Worm (Caenorhabditis elegans) whole organism, L4 larva: ENCODE measurements around the gene T28F3.9.
A peak's percentile ranks its signal among the peaks of the same experiment; 100 is the strongest.

ENCODE experiments used
- R02D3.7 ChIP-seq: fragments of 150-350 bp; sonication (generic microtip); optimal IDR thresholded peaks from 3 replicates; lab custom pipeline; 2014; ENCODE audit warnings: missing biosample characterization, missing genetic modification characterization
- T26A8.4 ChIP-seq: fragments of 200-800 bp; sonication (Bioruptor generic); IDR thresholded peaks from 2 replicates; pipeline ENCODE4 v1.3.6; 2022; ENCODE audit warnings: missing genetic modification characterization, missing compliant biosample characterization
- aha-1 ChIP-seq: fragments of 150-350 bp; peaks from one replicate; lab custom pipeline; 2014; ENCODE audit warnings: missing biosample characterization, missing genetic modification characterization
- aly-2 ChIP-seq: sonication (generic microtip); optimal IDR thresholded peaks from 2 replicates; lab custom pipeline; 2018; ENCODE audit warnings: missing biosample characterization, missing genetic modification characterization
- attf-4 ChIP-seq: sonication (generic microtip); optimal IDR thresholded peaks from 3 replicates; lab custom pipeline; 2017; ENCODE audit warnings: missing biosample characterization, missing genetic modification characterization
- ceh-28 ChIP-seq: fragments of 150-350 bp; optimal IDR thresholded peaks from 2 replicates; lab custom pipeline; 2014; ENCODE audit warnings: missing biosample characterization, missing genetic modification reagents, missing genetic modification characterization
- daf-16 ChIP-seq, 3 experiments: sonication (generic microtip); optimal IDR thresholded peaks; 2 replicates each; lab custom pipeline; 2016 to 2017; ENCODE audit warnings: missing genetic modification characterization in 3 of 3, missing genetic modification reagents in 3 of 3, mild to moderate bottlenecking in 2 of 3, missing compliant biosample characterization in 2 of 3, missing biosample characterization in 1 of 3, moderate library complexity in 1 of 3
- dmd-6 ChIP-seq: fragments of 200-800 bp; sonication (Bioruptor generic); IDR thresholded peaks from 2 replicates; pipeline ENCODE4 v1.3.6; 2022; ENCODE audit warnings: missing genetic modification reagents, missing genetic modification characterization, missing compliant biosample characterization
- dmd-8 ChIP-seq: fragments of 200-800 bp; sonication (Bioruptor generic); IDR thresholded peaks from 2 replicates; pipeline ENCODE4 v1.3.6; 2022; ENCODE audit warnings: missing genetic modification characterization, missing compliant biosample characterization
- dve-1 ChIP-seq: sonication (generic microtip); optimal IDR thresholded peaks from 2 replicates; lab custom pipeline; 2017; ENCODE audit warnings: antibody characterized with exemption, mild to moderate bottlenecking, missing genetic modification characterization, missing compliant biosample characterization; ENCODE audit not compliant: insufficient read depth
- egl-43 ChIP-seq: fragments of 200-800 bp; sonication (Bioruptor generic); IDR thresholded peaks from 2 replicates; pipeline ENCODE4 v1.3.6; 2022; ENCODE audit warnings: missing genetic modification reagents, missing genetic modification characterization, missing compliant biosample characterization
- gei-8 ChIP-seq: fragments of 200-800 bp; sonication (Bioruptor generic); optimal IDR thresholded peaks from 2 replicates; lab custom pipeline; 2018; ENCODE audit warnings: mild to moderate bottlenecking, missing genetic modification characterization, missing compliant biosample characterization
- hif-1 ChIP-seq, 2 experiments: sonication (generic microtip); optimal IDR thresholded peaks; 2 replicates each; lab custom pipeline; 2016 to 2017; ENCODE audit warnings: missing compliant biosample characterization in 2 of 2, missing genetic modification characterization in 2 of 2, missing genetic modification reagents in 2 of 2, missing genotype in 2 of 2, mild to moderate bottlenecking in 1 of 2
- hlh-30 ChIP-seq: sonication (generic microtip); optimal IDR thresholded peaks from 2 replicates; lab custom pipeline; 2017; ENCODE audit warnings: antibody characterized with exemption, mild to moderate bottlenecking, missing genetic modification characterization, missing compliant biosample characterization; ENCODE audit not compliant: insufficient read depth
- lin-15B ChIP-seq: fragments of 150-350 bp; sonication (generic microtip); optimal IDR thresholded peaks from 3 replicates; lab custom pipeline; 2014; ENCODE audit warnings: missing biosample characterization, missing genetic modification characterization
- lin-29 ChIP-seq: fragments of 200-800 bp; sonication (Bioruptor generic); IDR thresholded peaks from 2 replicates; pipeline ENCODE4 v1.3.6; 2022; ENCODE audit warnings: missing genetic modification reagents, missing genetic modification characterization, missing compliant biosample characterization
- lin-38 ChIP-seq: fragments of 200-800 bp; sonication (Bioruptor generic); IDR thresholded peaks from 2 replicates; pipeline ENCODE4 v1.3.6; 2022; ENCODE audit warnings: missing genetic modification reagents, missing genetic modification characterization, missing compliant biosample characterization
- lin-39 ChIP-seq: fragments of 150-350 bp; optimal IDR thresholded peaks from 2 replicates; lab custom pipeline; 2014; ENCODE audit warnings: missing biosample characterization, missing genetic modification reagents, missing genetic modification characterization
- madf-5 ChIP-seq, 2 experiments: fragments of 200-800 bp; sonication (Bioruptor generic); IDR thresholded peaks; 2 replicates each; pipeline ENCODE4 v1.3.6; 2022; ENCODE audit warnings: missing compliant biosample characterization in 2 of 2, missing genetic modification characterization in 2 of 2
- mep-1 ChIP-seq: fragments of 150-350 bp; sonication (generic microtip); optimal IDR thresholded peaks from 3 replicates; lab custom pipeline; 2014; ENCODE audit warnings: missing biosample characterization, missing genetic modification characterization
- mxl-3 ChIP-seq: fragments of 200-800 bp; sonication (Bioruptor generic); optimal IDR thresholded peaks from 2 replicates; lab custom pipeline; 2018; ENCODE audit warnings: mild to moderate bottlenecking, missing genetic modification characterization, missing compliant biosample characterization
- nhr-10 ChIP-seq: fragments of 150-350 bp; optimal IDR thresholded peaks from 2 replicates; lab custom pipeline; 2014; ENCODE audit warnings: missing biosample characterization, missing genetic modification characterization
- nhr-111 ChIP-seq: fragments of 200-800 bp; sonication (Bioruptor generic); optimal IDR thresholded peaks from 2 replicates; lab custom pipeline; 2018; ENCODE audit warnings: mild to moderate bottlenecking, missing genetic modification characterization, missing compliant biosample characterization
- nhr-28 ChIP-seq: fragments of 150-350 bp; optimal IDR thresholded peaks from 2 replicates; lab custom pipeline; 2014; ENCODE audit warnings: missing biosample characterization, missing genetic modification characterization
- nhr-42 ChIP-seq: fragments of 200-800 bp; sonication (Bioruptor generic); IDR thresholded peaks from 2 replicates; pipeline ENCODE4 v1.3.6; 2022; ENCODE audit warnings: missing genetic modification characterization, missing compliant biosample characterization
- nhr-6 ChIP-seq: fragments of 150-350 bp; optimal IDR thresholded peaks from 2 replicates; lab custom pipeline; 2014; ENCODE audit warnings: missing biosample characterization, missing genetic modification characterization
- nhr-76 ChIP-seq: fragments of 150-350 bp; optimal IDR thresholded peaks from 2 replicates; lab custom pipeline; 2014; ENCODE audit warnings: missing biosample characterization, missing genetic modification characterization
- pha-4 ChIP-seq, 2 experiments: fragments of 150-350 bp in 1 of 2; fragments of 200-800 bp in 1 of 2; sonication (Bioruptor generic) in 1 of 2; IDR thresholded peaks in 1 of 2; optimal IDR thresholded peaks in 1 of 2; 2 replicates each; pipeline versions ENCODE4 v1.3.6 to Lab custom; 2014 to 2022; ENCODE audit warnings: missing genetic modification characterization in 2 of 2, missing genetic modification reagents in 2 of 2, missing biosample characterization in 1 of 2, missing compliant biosample characterization in 1 of 2
- php-3 ChIP-seq: fragments of 200-800 bp; sonication (Bioruptor generic); IDR thresholded peaks from 2 replicates; pipeline ENCODE4 v1.3.6; 2022; ENCODE audit warnings: missing genetic modification reagents, missing genetic modification characterization, missing compliant biosample characterization
- pqm-1 ChIP-seq: sonication (generic microtip); optimal IDR thresholded peaks from 2 replicates; lab custom pipeline; 2017; ENCODE audit warnings: missing biosample characterization, missing genetic modification characterization
- rbr-2 ChIP-seq: sonication (generic microtip); optimal IDR thresholded peaks from 2 replicates; lab custom pipeline; 2016; ENCODE audit warnings: missing genotype, missing genetic modification characterization, missing compliant biosample characterization
- set-16 ChIP-seq: fragments of 200-800 bp; sonication (Bioruptor generic); IDR thresholded peaks from 2 replicates; pipeline ENCODE4 v1.3.6; 2022; ENCODE audit warnings: missing genetic modification reagents, missing genetic modification characterization, missing compliant biosample characterization
- snpc-4 ChIP-seq: fragments of 150-350 bp; optimal IDR thresholded peaks from 2 replicates; lab custom pipeline; 2014; ENCODE audit warnings: missing biosample characterization, missing genetic modification characterization
- tag-97 ChIP-seq: fragments of 200-800 bp; sonication (Bioruptor generic); IDR thresholded peaks from 2 replicates; pipeline ENCODE4 v1.3.6; 2022; ENCODE audit warnings: missing genetic modification characterization, missing compliant biosample characterization
- unc-62 ChIP-seq, 3 experiments: fragments of 150-350 bp in 1 of 3; sonication (generic microtip); optimal IDR thresholded peaks in 2 of 3; peaks in 1 of 3; 1 replicate in 1 of 3; 2 replicates in 2 of 3; lab custom pipeline; 2014 to 2017; ENCODE audit warnings: missing biosample characterization in 3 of 3, missing genetic modification characterization in 3 of 3, missing genetic modification reagents in 3 of 3, missing genotype in 1 of 3
- zfp-2 ChIP-seq: sonication (generic microtip); optimal IDR thresholded peaks from 2 replicates; lab custom pipeline; 2016; ENCODE audit warnings: mild to moderate bottlenecking, missing genetic modification characterization, missing compliant biosample characterization
- ztf-11 ChIP-seq: fragments of 150-350 bp; optimal IDR thresholded peaks from 2 replicates; lab custom pipeline; 2014; ENCODE audit warnings: missing biosample characterization, missing genetic modification characterization
- ztf-7 ChIP-seq: fragments of 150-350 bp; optimal IDR thresholded peaks from 2 replicates; lab custom pipeline; 2014; ENCODE audit warnings: missing biosample characterization, missing genetic modification characterization

Gene T28F3.9

DNA sequence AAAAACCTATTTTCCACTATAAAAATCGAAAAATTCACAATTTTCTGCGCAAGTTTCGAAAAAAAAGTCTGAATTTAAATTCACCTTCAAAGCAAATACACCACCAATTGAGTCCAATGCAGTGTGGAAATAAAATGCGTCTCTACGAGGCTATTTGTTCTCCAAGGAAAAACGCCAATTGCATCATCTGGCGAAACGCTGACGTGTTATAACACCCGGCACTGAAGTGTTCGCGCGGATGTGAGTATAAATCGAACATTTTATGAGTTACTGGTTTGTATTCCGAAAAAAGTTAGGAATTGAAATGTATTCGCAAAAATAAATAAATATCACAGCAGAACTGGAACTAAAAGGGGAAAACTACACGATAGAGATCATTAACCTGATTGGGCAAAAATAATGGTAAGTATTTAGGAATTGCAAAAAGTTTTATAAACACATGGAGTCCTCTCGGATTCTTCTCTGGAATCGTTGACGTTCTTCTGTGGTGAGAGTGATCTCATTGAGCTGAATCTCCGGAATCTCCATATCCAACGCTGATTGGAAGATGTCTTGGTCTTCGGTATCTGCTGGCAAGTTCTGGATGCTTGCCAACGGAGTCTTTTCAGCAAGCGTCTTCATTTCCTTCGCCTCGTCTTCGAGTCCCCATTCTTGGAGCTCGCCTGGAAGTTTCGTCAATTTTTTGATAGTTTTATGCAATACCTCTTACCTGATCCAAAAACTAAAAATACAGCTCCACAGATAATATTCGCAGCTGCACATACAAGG, 20.2 kb upstream of the T28F3.9 start, which contains the start of gene zipt-7.1:
Gene zipt-7.1 (minus strand): TSS at position 232 of the 768 bp plus-strand sequence.
- TF ChIP-seq ceh-28 (tag; lab: Kevin White, UChicago) (no peak), ztf-11 (tag; lab: Kevin White, UChicago) (no peak), pha-4 (GFP tag; IDR thresholded peaks at IDR 0.05; lab: Robert Waterston, UW) (no peak), pha-4 (tag; optimal IDR thresholded peaks at IDR 0.05; lab: Kevin White, UChicago) (no peak), ztf-7 (tag; lab: Kevin White, UChicago) (peak; percentile 48), lin-39 (tag; lab: Kevin White, UChicago) (no peak), dve-1 (tag; lab: Kevin White, UChicago) (peak; percentile 0), lin-38 (0 out of 2 replicates have a peak, but pooled peaks have one; percentile 10)
- TF ChIP-seq, all 104 proteins: peak for 3

DNA sequence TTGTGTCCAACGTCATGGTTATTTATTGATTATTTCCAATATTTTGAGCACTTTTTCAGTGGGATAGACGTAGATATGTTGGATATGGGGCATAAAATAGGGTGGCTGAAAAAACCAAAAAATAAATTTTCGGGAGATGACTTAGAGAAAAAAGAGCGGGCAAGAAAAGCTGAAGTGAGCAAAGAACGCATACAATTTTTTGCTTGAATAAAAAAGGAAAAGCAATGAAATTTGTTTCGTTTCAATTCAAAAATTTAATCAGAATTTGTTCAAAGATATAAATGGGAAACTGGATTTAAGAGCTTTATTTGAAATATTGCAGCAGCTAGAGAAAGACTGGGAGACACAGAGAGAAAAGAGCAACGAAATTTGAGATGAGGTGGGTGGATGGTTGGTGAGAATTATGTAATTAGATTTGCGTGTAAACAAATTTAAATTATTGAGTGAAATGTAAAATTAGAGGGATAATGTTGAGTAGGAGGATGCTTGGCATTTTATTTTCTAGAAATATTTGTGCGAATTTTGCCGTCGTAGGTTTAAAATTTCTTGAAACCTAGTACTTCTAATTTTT, 16.6 kb upstream of the T28F3.9 start, which contains the start of the genes T28F3.11 and slc-17.4:
Gene T28F3.11 (minus strand): TSS at position 51 of the 571 bp plus-strand sequence.
Gene slc-17.4 (minus strand): TSS at position 105 of the 571 bp plus-strand sequence.
- TF ChIP-seq rbr-2 (tag; lab: Kevin White, UChicago) (no peak), egl-43 (GFP tag; lab: Robert Waterston, UW) (no peak), zfp-2 (tag; lab: Kevin White, UChicago) (no peak), hlh-30 (tag; lab: Kevin White, UChicago) (no peak), unc-62 (GFP tag; optimal IDR thresholded peaks at IDR 0.05 in 1 of 2; lab: Kevin White, UChicago) (peak in 1 of 2 experiments; percentile 16), unc-62 (tag; optimal IDR thresholded peaks at IDR 0.05; lab: Kevin White, UChicago) (no peak), R02D3.7 (no peak)
- TF ChIP-seq, all 104 proteins: peak for 1

DNA sequence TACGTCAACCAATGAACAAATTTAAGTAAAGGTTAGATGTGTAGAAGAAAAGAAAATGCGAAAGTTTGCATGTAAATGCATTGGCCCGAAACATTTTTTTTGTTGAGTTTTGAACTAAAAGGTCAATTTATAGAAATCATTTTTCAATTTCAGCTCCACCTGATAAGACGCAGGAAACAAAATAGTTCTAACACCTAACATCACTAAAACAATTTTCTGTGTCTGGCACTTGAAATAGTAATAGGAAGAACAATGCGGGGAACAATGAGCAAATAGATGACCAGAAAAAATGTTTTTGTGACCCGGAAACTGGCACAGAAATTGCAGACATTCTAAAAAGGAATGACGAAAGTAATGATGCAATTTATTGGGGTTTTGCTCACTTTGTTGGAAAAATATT, 16.0 kb upstream of the T28F3.9 start:
- peak; percentile 82 for TF ChIP-seq aha-1 (tag; lab: Kevin White, UChicago)
- TF ChIP-seq dve-1 (tag; lab: Kevin White, UChicago), result peak; percentile 42
- TF ChIP-seq nhr-111, result no peak
- no peak for TF ChIP-seq daf-16 (GFP tag; optimal IDR thresholded peaks at IDR 0.05; lab: Kevin White, UChicago)
- peak; percentile 48 for TF ChIP-seq daf-16 (tag; optimal IDR thresholded peaks at IDR 0.05; lab: Kevin White, UChicago)
- no peak for TF ChIP-seq rbr-2 (tag; lab: Kevin White, UChicago)
- no peak for TF ChIP-seq set-16 (GFP tag; lab: Robert Waterston, UW)
- no peak for TF ChIP-seq aly-2
- no peak for TF ChIP-seq nhr-76 (tag; lab: Kevin White, UChicago)
- TF ChIP-seq dmd-6, result peak; percentile 15; the same call in 1 of the 2 replicates
- peak; percentile 26 for TF ChIP-seq mep-1 (tag; lab: Kevin White, UChicago)

DNA sequence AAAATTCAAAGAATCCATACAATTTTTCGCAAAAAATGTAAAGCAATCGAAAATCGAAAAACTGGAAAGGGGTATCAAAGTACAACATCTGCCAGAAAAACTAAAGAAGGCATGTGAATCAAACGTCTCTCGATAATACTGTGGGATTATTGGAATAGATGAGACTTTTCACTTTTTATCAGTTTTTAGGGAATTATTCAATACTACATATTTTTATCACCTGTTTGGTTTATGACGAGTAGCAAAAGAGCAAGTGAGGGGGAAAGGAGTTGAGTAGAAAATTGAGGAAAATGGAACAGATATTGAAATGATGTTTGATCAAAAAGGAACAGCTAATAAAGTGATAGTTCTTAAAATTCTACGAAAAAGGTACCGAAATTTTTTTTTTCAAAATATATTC, 15.2 kb upstream of the T28F3.9 start:
- TF ChIP-seq T26A8.4, result no peak
- no peak for TF ChIP-seq mxl-3
- no peak for TF ChIP-seq nhr-28
- TF ChIP-seq attf-4 (tag; lab: Kevin White, UChicago), result no peak
- no peak for TF ChIP-seq ztf-7 (tag; lab: Kevin White, UChicago)
- no peak for TF ChIP-seq gei-8 (GFP tag; lab: Kevin White, UChicago)
- peak; percentile 53 for TF ChIP-seq aha-1 (tag; lab: Kevin White, UChicago)
- TF ChIP-seq php-3 (GFP tag; lab: Robert Waterston, UW), result no peak
- no peak for TF ChIP-seq lin-29 (GFP tag; lab: Robert Waterston, UW)
- no peak for TF ChIP-seq nhr-10 (tag; lab: Kevin White, UChicago)
- no peak for TF ChIP-seq egl-43 (GFP tag; lab: Robert Waterston, UW)
- TF ChIP-seq nhr-42 (GFP tag; lab: Robert Waterston, UW), result no peak
- TF ChIP-seq madf-5 (GFP tag; IDR thresholded peaks at IDR 0.05; lab: Robert Waterston, UW), result no peak
- no peak for TF ChIP-seq dmd-8 (GFP tag; lab: Robert Waterston, UW)
- TF ChIP-seq pha-4 (GFP tag; IDR thresholded peaks at IDR 0.05; lab: Robert Waterston, UW), result no peak
- no peak for TF ChIP-seq pha-4 (tag; optimal IDR thresholded peaks at IDR 0.05; lab: Kevin White, UChicago)
- no peak for TF ChIP-seq snpc-4 (tag; lab: Kevin White, UChicago)
- no peak for TF ChIP-seq hif-1 (tag; optimal IDR thresholded peaks at IDR 0.05; lab: Kevin White, UChicago)
- TF ChIP-seq pqm-1 (tag; lab: Kevin White, UChicago), result peak; percentile 14
- 0 out of 2 replicates have a peak, but pooled peaks have one; percentile 26 for TF ChIP-seq dmd-6
- TF ChIP-seq dve-1 (tag; lab: Kevin White, UChicago), result peak; percentile 37
- TF ChIP-seq lin-15B (tag; lab: Kevin White, UChicago), result no peak
- TF ChIP-seq ceh-28 (tag; lab: Kevin White, UChicago), result no peak
- TF ChIP-seq tag-97 (GFP tag; lab: Robert Waterston, UW), result no peak
- TF ChIP-seq nhr-6, result no peak
